Worm (Caenorhabditis elegans) whole organism, late embryonic: ENCODE measurements around the gene mtcu-2.

ENCODE experiments used
- ceh-9 ChIP-seq: sonication (generic microtip); optimal IDR thresholded peaks from 2 replicates; lab custom pipeline; 2016; ENCODE audit warnings: mild to moderate bottlenecking, missing genetic modification characterization, inconsistent platforms, missing compliant biosample characterization
- elt-2 ChIP-seq: sonication (generic microtip); optimal IDR thresholded peaks from 2 replicates; lab custom pipeline; 2016; ENCODE audit warnings: missing genetic modification reagents, missing genetic modification characterization, missing compliant biosample characterization
- fax-1 ChIP-seq: sonication (generic microtip); optimal IDR thresholded peaks from 2 replicates; lab custom pipeline; 2016; ENCODE audit warnings: missing genotype, missing genetic modification characterization, missing compliant biosample characterization
- hlh-8 ChIP-seq: sonication (generic microtip); optimal IDR thresholded peaks from 2 replicates; lab custom pipeline; 2016; ENCODE audit warnings: missing genotype, missing genetic modification characterization, missing compliant biosample characterization
- madf-2 ChIP-seq: sonication (generic microtip); optimal IDR thresholded peaks from 2 replicates; lab custom pipeline; 2017; ENCODE audit warnings: missing genetic modification characterization, missing compliant biosample characterization
- nhr-11 ChIP-seq: fragments of 150-350 bp; optimal IDR thresholded peaks from 2 replicates; lab custom pipeline; 2014; ENCODE audit warnings: missing biosample characterization, missing genetic modification characterization
- pax-1 ChIP-seq: fragments of 150-350 bp; optimal IDR thresholded peaks from 2 replicates; lab custom pipeline; 2014; ENCODE audit warnings: missing biosample characterization, missing genetic modification characterization
- pha-2 ChIP-seq: sonication (generic microtip); optimal IDR thresholded peaks from 2 replicates; lab custom pipeline; 2017; ENCODE audit warnings: mild to moderate bottlenecking, missing genetic modification characterization, missing compliant biosample characterization
- pha-4 ChIP-seq: fragments of 150-350 bp; optimal IDR thresholded peaks from 2 replicates; lab custom pipeline; 2018; ENCODE audit warnings: missing biosample characterization, missing genetic modification reagents, missing genetic modification characterization
- pqm-1 ChIP-seq: sonication (generic microtip); optimal IDR thresholded peaks from 2 replicates; lab custom pipeline; 2016; ENCODE audit warnings: missing genetic modification characterization, missing compliant biosample characterization
- rnt-1 ChIP-seq: sonication (generic microtip); optimal IDR thresholded peaks from 2 replicates; lab custom pipeline; 2016; ENCODE audit warnings: missing genetic modification characterization, missing compliant biosample characterization
- sox-4 ChIP-seq: sonication (generic microtip); optimal IDR thresholded peaks from 2 replicates; lab custom pipeline; 2017; ENCODE audit warnings: mild to moderate bottlenecking, missing genetic modification characterization, inconsistent platforms, missing compliant biosample characterization
- unc-86 ChIP-seq: sonication (generic microtip); optimal IDR thresholded peaks from 2 replicates; lab custom pipeline; 2016; ENCODE audit warnings: missing genetic modification characterization, missing compliant biosample characterization

DNA sequence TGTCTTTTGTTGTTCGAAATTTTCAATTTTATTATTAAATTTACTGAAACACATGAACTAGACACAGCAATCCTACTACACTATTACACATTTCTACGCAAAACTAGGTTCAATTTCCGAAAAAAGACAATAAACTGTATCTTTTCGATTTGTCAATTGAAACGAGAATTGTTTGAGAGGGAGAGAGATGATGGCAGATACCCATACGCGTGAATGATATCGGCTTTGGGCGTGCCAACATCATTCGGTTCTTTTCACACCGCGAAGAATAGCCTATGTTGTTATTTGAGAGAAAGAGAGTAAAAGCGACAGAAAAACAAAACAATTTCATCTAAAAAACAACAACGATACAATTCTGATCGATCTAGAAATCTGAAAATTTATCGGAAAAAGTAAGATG lies 21.3 kb downstream of the mtcu-2 start:
- TF ChIP-seq rnt-1 (no peak), unc-86 (tag; lab: Kevin White, UChicago) (no peak), fax-1 (no peak), pax-1 (no peak), hlh-8 (tag; lab: Kevin White, UChicago) (no peak), elt-2 (tag; lab: Kevin White, UChicago) (no peak), ceh-9 (tag; lab: Kevin White, UChicago) (no peak), pha-4 (no peak), sox-4 (tag; lab: Kevin White, UChicago) (no peak), pqm-1 (tag; lab: Kevin White, UChicago) (no peak), madf-2 (tag; lab: Kevin White, UChicago) (no peak), nhr-11 (tag; lab: Kevin White, UChicago) (no peak), pha-2 (tag; lab: Kevin White, UChicago) (no peak)
